Worm (Caenorhabditis elegans): Measurements from ENCODE around the gene C08B6.5.

Gene C08B6.5

DNA sequence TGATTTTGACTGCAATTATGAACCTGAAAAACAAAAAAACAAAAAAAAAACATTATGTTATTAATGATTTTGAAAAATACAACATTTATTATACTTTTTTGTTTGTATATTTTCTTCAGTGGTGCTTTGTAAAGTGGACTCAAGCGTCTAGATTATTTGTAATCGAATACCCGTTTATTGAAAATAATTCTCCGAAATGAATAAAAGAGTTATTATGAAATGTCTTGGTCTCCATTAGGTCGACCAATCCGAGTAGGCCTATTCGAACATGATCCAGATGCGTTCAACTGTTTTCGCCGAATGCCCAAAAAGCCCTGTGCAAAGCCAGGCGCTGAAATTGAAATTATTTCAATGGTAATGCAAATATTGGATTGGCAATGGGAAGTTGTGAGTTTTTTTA is at the start of gene C08B6.5:
Gene C08B6.5 (plus strand): TSS at position 301 of the 400 bp plus-strand sequence.
- TF ChIP-seq C34F6.9 (tag; optimal IDR thresholded peaks at IDR 0.05) (no peak), nhr-10 (tag; optimal IDR thresholded peaks at IDR 0.05) (no peak), ceh-82 (tag; optimal IDR thresholded peaks at IDR 0.05) (no peak), nhr-25 (tag; optimal IDR thresholded peaks at IDR 0.05) (no peak), lsy-2 (tag; optimal IDR thresholded peaks at IDR 0.05) (no peak), gmeb-1 (tag; optimal IDR thresholded peaks at IDR 0.05) (no peak), mbf-1 (tag; optimal IDR thresholded peaks at IDR 0.05) (no peak), unc-39 (tag; optimal IDR thresholded peaks at IDR 0.05) (no peak), lin-13 (GFP tag; optimal IDR thresholded peaks at IDR 0.05) (no peak), ama-1 (optimal IDR thresholded peaks at IDR 0.05) (no peak), unc-62 (GFP tag; optimal IDR thresholded peaks at IDR 0.05) (no peak), lin-39 (tag; optimal IDR thresholded peaks at IDR 0.05) (no peak), mab-5 (tag; optimal IDR thresholded peaks at IDR 0.05) (no peak), fos-1 (tag; optimal IDR thresholded peaks at IDR 0.05) (no peak), nhr-77 (tag; optimal IDR thresholded peaks at IDR 0.05) (no peak), ztf-4 (tag; optimal IDR thresholded peaks at IDR 0.05) (no peak), zag-1 (tag; optimal IDR thresholded peaks at IDR 0.05) (no peak), crh-2 (tag; optimal IDR thresholded peaks at IDR 0.05) (no peak)

DNA sequence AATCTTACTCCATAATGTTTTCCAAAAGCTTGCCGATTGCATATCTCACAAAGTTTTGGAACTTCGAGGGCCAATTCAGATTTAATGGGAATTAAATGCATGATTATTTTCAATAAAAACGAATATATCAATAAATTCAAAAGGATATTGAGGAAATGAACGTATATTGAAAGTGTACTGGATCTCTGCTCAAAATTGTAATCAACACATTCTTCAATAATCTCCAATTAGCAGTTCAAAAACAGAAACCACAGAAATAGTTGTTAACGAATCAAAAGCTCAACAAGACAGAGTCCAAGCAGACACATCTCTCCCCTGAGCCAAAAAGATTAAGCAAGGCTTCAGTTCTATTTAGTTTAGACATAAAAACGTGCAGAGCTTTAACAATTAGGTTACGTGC is 47.0 kb upstream of the C08B6.5 start, which contains the start of gene nhr-192:
Gene nhr-192 (minus strand): TSS at position 101 of the 400 bp plus-strand sequence.
- no peak for TF ChIP-seq unc-39 (tag; optimal IDR thresholded peaks at IDR 0.05)
- TF ChIP-seq zag-1 (tag; optimal IDR thresholded peaks at IDR 0.05) = no peak
- no peak for TF ChIP-seq lin-11 (tag; optimal IDR thresholded peaks at IDR 0.05)
- TF ChIP-seq C34F6.9 (tag; optimal IDR thresholded peaks at IDR 0.05) = no peak
- no peak for TF ChIP-seq crh-2 (tag; optimal IDR thresholded peaks at IDR 0.05)
- no peak for TF ChIP-seq F13H6.1 (tag; optimal IDR thresholded peaks at IDR 0.05)
- TF ChIP-seq egl-27 (tag; optimal IDR thresholded peaks at IDR 0.05) = no peak
- TF ChIP-seq alr-1 (tag; optimal IDR thresholded peaks at IDR 0.05) = no peak
- TF ChIP-seq fos-1 (tag; optimal IDR thresholded peaks at IDR 0.05) = no peak
- no peak for TF ChIP-seq ztf-11 (tag; optimal IDR thresholded peaks at IDR 0.05)

DNA sequence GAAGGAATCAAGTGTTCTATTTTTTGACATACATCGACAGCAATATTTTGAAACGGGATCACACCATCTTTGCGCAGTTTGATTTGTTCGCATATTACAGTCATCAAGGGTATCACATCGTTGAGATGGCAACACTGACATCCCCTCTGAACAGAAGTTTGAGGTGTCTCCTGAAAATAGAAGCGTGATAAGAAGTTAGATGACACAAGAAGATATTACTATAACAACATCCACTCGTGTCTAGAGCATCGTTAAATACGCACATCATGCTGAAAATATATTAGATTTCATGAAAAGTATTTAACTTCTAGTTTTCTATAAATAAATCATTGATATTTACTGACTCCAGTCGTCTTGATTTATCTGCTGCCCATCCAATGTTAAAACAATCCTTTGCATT is 44.8 kb upstream of the C08B6.5 start:
- TF ChIP-seq ama-1 (optimal IDR thresholded peaks at IDR 0.05) = no peak
- no peak for TF ChIP-seq F13H6.1 (tag; optimal IDR thresholded peaks at IDR 0.05)
- no peak for TF ChIP-seq mdl-1 (tag; optimal IDR thresholded peaks at IDR 0.05)
- no peak for TF ChIP-seq nhr-77 (tag; optimal IDR thresholded peaks at IDR 0.05)
- no peak for TF ChIP-seq sma-3 (GFP tag; optimal IDR thresholded peaks at IDR 0.05)
- TF ChIP-seq fos-1 (tag; optimal IDR thresholded peaks at IDR 0.05) = no peak
- TF ChIP-seq Y55F3AM.14 (GFP tag; optimal IDR thresholded peaks at IDR 0.05) = no peak
- TF ChIP-seq nhr-10 (tag; optimal IDR thresholded peaks at IDR 0.05) = no peak
- no peak for TF ChIP-seq dmd-4 (tag; optimal IDR thresholded peaks at IDR 0.05)
- TF ChIP-seq ceh-16 (tag; optimal IDR thresholded peaks at IDR 0.05) = no peak
- no peak for TF ChIP-seq skn-1 (tag; optimal IDR thresholded peaks at IDR 0.05)
- no peak for TF ChIP-seq zag-1 (tag; optimal IDR thresholded peaks at IDR 0.05)

DNA sequence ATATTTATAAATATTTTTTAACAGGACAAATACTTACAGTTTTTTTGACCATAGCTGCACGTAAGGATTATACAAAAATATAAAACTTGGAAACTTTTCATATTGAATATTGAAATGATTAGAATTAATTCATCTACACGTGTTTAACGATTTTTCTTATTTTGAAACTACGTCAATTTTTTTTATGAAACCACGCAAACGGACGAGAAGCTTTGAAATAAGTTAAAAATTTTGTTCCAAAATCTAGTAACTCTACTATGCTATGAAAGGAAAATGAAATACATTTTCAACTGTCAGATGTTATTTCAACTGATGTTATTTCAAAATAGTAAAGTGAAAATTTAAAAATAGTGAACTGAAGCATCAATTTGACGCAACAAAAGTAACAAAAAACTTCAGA is 43.8 kb upstream of the C08B6.5 start, which contains the start of gene F57A8.6:
Gene F57A8.6 (minus strand): TSS at position 101 of the 400 bp plus-strand sequence.
- TF ChIP-seq zag-1 (tag; optimal IDR thresholded peaks at IDR 0.05) (no peak), nhr-6 (tag; optimal IDR thresholded peaks at IDR 0.05) (no peak), nhr-129 (tag; optimal IDR thresholded peaks at IDR 0.05) (no peak), mdl-1 (tag; optimal IDR thresholded peaks at IDR 0.05) (no peak), ztf-1 (GFP tag; conservative IDR thresholded peaks at IDR 0.05) (no peak), sma-3 (GFP tag; optimal IDR thresholded peaks at IDR 0.05) (no peak), sem-4 (tag; optimal IDR thresholded peaks at IDR 0.05) (no peak), ZK546.5 (tag; optimal IDR thresholded peaks at IDR 0.05) (no peak), ceh-16 (tag; optimal IDR thresholded peaks at IDR 0.05) (no peak), nhr-25 (tag; optimal IDR thresholded peaks at IDR 0.05) (no peak), egl-27 (tag; optimal IDR thresholded peaks at IDR 0.05) (no peak), snpc-4 (tag; optimal IDR thresholded peaks at IDR 0.05) (no peak), R02D3.7 (tag; optimal IDR thresholded peaks at IDR 0.05) (no peak), alr-1 (tag; optimal IDR thresholded peaks at IDR 0.05) (no peak), nhr-21 (tag; optimal IDR thresholded peaks at IDR 0.05) (no peak), sma-9 (GFP tag; optimal IDR thresholded peaks at IDR 0.05) (no peak), sma-9 (tag; optimal IDR thresholded peaks at IDR 0.05) (no peak), blmp-1 (tag; optimal IDR thresholded peaks at IDR 0.05; ENCODE audit: insufficient read depth) (no peak)

All from whole organism, L2 larva.